Fruit fly (Drosophila melanogaster) whole organism, wandering third instar larva: ENCODE measurements around the gene Awh.

Source experiments
- Dif ChIP-seq: fragments of 200-275, 200-300 bp; sonication (Bioruptor generic); optimal IDR thresholded peaks from 2 replicates; lab custom pipeline; 2018; ENCODE audit warnings: missing biosample characterization, missing genetic modification characterization; ENCODE audit not compliant: partially characterized antibody
- Mio ChIP-seq: sonication (Bioruptor generic); optimal IDR thresholded peaks from 2 replicates; lab custom pipeline; 2016; ENCODE audit warnings: missing biosample characterization, missing genetic modification characterization
- OdsH ChIP-seq: fragments of 200-800 bp; sonication (Bioruptor generic); optimal IDR thresholded peaks from 2 replicates; lab custom pipeline; 2016; ENCODE audit warnings: missing biosample characterization, mild to moderate bottlenecking, missing genetic modification characterization
- br ChIP-seq: fragments of 200-800 bp; sonication (Bioruptor generic); optimal IDR thresholded peaks from 2 replicates; lab custom pipeline; 2016; ENCODE audit warnings: missing biosample characterization, missing genetic modification characterization
- dsf ChIP-seq: sonication (Bioruptor generic); optimal IDR thresholded peaks from 2 replicates; lab custom pipeline; 2016; ENCODE audit warnings: missing biosample characterization, missing genetic modification characterization, borderline replicate concordance
- h ChIP-seq: fragments of 200-800 bp; sonication (Bioruptor generic); optimal IDR thresholded peaks from 3 replicates; lab custom pipeline; 2016; ENCODE audit warnings: missing biosample characterization, mild to moderate bottlenecking, missing genetic modification characterization
- psq ChIP-seq: fragments of 200-800 bp; sonication (Bioruptor generic); optimal IDR thresholded peaks from 3 replicates; lab custom pipeline; 2017; ENCODE audit warnings: missing biosample characterization, mild to moderate bottlenecking, missing genetic modification characterization, moderate library complexity
- rgr ChIP-seq: fragments of 200-800 bp; sonication (Bioruptor generic); optimal IDR thresholded peaks from 3 replicates; lab custom pipeline; 2016; ENCODE audit warnings: missing biosample characterization, mild to moderate bottlenecking, missing genetic modification characterization
- usp ChIP-seq: fragments of >200 bp; optimal IDR thresholded peaks from 2 replicates; lab custom pipeline; 2017; ENCODE audit warnings: missing biosample characterization, missing genetic modification characterization

DNA sequence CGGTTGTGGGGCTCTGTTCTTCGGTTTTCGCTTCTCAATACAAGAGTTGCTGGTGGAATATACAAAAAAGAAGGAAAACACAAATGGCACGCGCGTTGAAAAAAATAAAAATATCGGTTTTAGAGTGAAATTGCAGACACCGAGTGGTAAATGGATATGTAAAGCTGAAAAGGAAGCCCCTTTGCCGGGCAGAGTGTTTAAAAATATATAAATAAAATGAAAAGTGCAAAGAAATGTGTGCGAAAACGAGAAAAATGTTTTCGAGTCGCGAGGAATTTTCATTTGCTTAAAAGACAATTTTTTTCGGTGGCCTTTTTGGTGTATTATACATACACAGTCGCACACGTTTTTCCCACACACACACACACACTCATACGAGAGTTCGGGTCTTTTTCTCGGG, 20.1 kb upstream of the Awh start:
- no peak for TF ChIP-seq dsf
- TF ChIP-seq Dif (GFP tag; lab: Kevin White, UChicago) = no peak
- TF ChIP-seq rgr (GFP tag; lab: Kevin White, UChicago) = no peak
- no peak for TF ChIP-seq OdsH (GFP tag; lab: Kevin White, UChicago)
- TF ChIP-seq h (GFP tag; lab: Kevin White, UChicago) = no peak
- TF ChIP-seq br (GFP tag; lab: Kevin White, UChicago) = no peak
- no peak for TF ChIP-seq psq (GFP tag; lab: Kevin White, UChicago)
- no peak for TF ChIP-seq usp
- no peak for TF ChIP-seq Mio
